Fruit fly (Drosophila melanogaster) whole organism, embryonic: ENCODE data around the gene CG6709.

Experiments
- Adf1 ChIP-seq: fragments of 200-800 bp; sonication (Bioruptor generic); IDR thresholded peaks from 2 replicates; pipeline ENCODE4 v1.3.6; 2022; ENCODE audit warnings: missing biosample characterization, missing genetic modification characterization
- Bteb2 ChIP-seq: fragments of 200-800 bp; sonication (Bioruptor generic); optimal IDR thresholded peaks from 2 replicates; lab custom pipeline; 2016; ENCODE audit warnings: missing biosample characterization, missing genetic modification characterization
- CG12391 ChIP-seq: fragments of 200-800 bp; sonication (Bioruptor generic); optimal IDR thresholded peaks from 3 replicates; lab custom pipeline; 2018; ENCODE audit warnings: missing biosample characterization, mild to moderate bottlenecking, missing genetic modification characterization, moderate library complexity
- CG15696 ChIP-seq: fragments of 200-800 bp; sonication (Bioruptor generic); optimal IDR thresholded peaks from 2 replicates; lab custom pipeline; 2019; ENCODE audit warnings: missing biosample characterization, mild to moderate bottlenecking, missing genetic modification characterization, moderate library complexity
- CG17359 ChIP-seq: fragments of 200-800 bp; sonication (Bioruptor generic); optimal IDR thresholded peaks from 3 replicates; lab custom pipeline; 2018; ENCODE audit warnings: missing biosample characterization, mild to moderate bottlenecking, missing genetic modification characterization, moderate library complexity
- CG17568 ChIP-seq: fragments of 200-800 bp; sonication (Bioruptor generic); optimal IDR thresholded peaks from 2 replicates; lab custom pipeline; 2018; ENCODE audit warnings: missing biosample characterization, mild to moderate bottlenecking, missing genetic modification characterization, moderate library complexity
- CG17802 ChIP-seq: fragments of 200-800 bp; sonication (Bioruptor generic); optimal IDR thresholded peaks from 2 replicates; lab custom pipeline; 2018; ENCODE audit warnings: missing biosample characterization, mild to moderate bottlenecking, missing genetic modification characterization, moderate library complexity
- CG2116 ChIP-seq: fragments of 200-800 bp; sonication (Bioruptor generic); optimal IDR thresholded peaks from 3 replicates; lab custom pipeline; 2018; ENCODE audit warnings: missing biosample characterization, mild to moderate bottlenecking, missing genetic modification characterization
- CG2678 ChIP-seq: fragments of 200-800 bp; sonication (Bioruptor generic); optimal IDR thresholded peaks from 3 replicates; lab custom pipeline; 2019; ENCODE audit warnings: missing biosample characterization, mild to moderate bottlenecking, missing genetic modification characterization, moderate library complexity
- CG31441 ChIP-seq: fragments of 200-800 bp; sonication (Bioruptor generic); IDR thresholded peaks from 2 replicates; pipeline ENCODE4 v1.3.6; 2022; ENCODE audit warnings: missing biosample characterization, missing genetic modification characterization
- CG32772 ChIP-seq: fragments of 200-800 bp; sonication (Bioruptor generic); IDR thresholded peaks from 2 replicates; pipeline ENCODE4 v1.3.6; 2022; ENCODE audit warnings: missing biosample characterization, missing genetic modification characterization
- CG34422 ChIP-seq: fragments of 200-800 bp; sonication (Bioruptor generic); IDR thresholded peaks from 3 replicates; pipeline ENCODE4 v1.3.6; 2022; ENCODE audit warnings: missing biosample characterization, missing genetic modification characterization
- CG4707 ChIP-seq: fragments of 200-800 bp; sonication (Bioruptor generic); optimal IDR thresholded peaks from 2 replicates; lab custom pipeline; 2018; ENCODE audit warnings: missing biosample characterization, mild to moderate bottlenecking, missing genetic modification characterization, moderate library complexity
- CG4854 ChIP-seq: fragments of 200-800 bp; sonication (Bioruptor generic); optimal IDR thresholded peaks from 2 replicates; lab custom pipeline; 2016; ENCODE audit warnings: missing biosample characterization, missing genetic modification characterization, inconsistent platforms
- CG6765 ChIP-seq: fragments of 200-800 bp; sonication (Bioruptor generic); optimal IDR thresholded peaks from 3 replicates; lab custom pipeline; 2017; ENCODE audit warnings: missing biosample characterization, mild to moderate bottlenecking, missing genetic modification characterization
- CG7963 ChIP-seq: fragments of 200-800 bp; sonication (Bioruptor generic); IDR thresholded peaks from 3 replicates; pipeline ENCODE4 v1.3.6; 2022; ENCODE audit warnings: missing biosample characterization, missing genetic modification characterization; ENCODE audit not compliant: partially characterized antibody
- CG8290 ChIP-seq, 3 experiments: fragments of 200-800 bp; sonication (Bioruptor generic); optimal IDR thresholded peaks; 2 replicates each; lab custom pipeline; 2016 to 2019; ENCODE audit warnings: missing biosample characterization in 3 of 3, missing genetic modification characterization in 3 of 3, mild to moderate bottlenecking in 2 of 3, moderate library complexity in 1 of 3
- CG8359 ChIP-seq: fragments of 200-800 bp; sonication (Bioruptor generic); optimal IDR thresholded peaks from 2 replicates; lab custom pipeline; 2017; ENCODE audit warnings: missing biosample characterization, mild to moderate bottlenecking, missing genetic modification characterization, borderline replicate concordance
- CG8388 ChIP-seq: fragments of 200-800 bp; sonication (Bioruptor generic); optimal IDR thresholded peaks from 2 replicates; lab custom pipeline; 2019; ENCODE audit warnings: missing biosample characterization, mild to moderate bottlenecking, missing genetic modification characterization, moderate library complexity
- CG9797 ChIP-seq: fragments of 200-800 bp; sonication (Bioruptor generic); optimal IDR thresholded peaks from 3 replicates; lab custom pipeline; 2018; ENCODE audit warnings: missing biosample characterization, mild to moderate bottlenecking, missing genetic modification characterization
- CHES-1-like ChIP-seq: fragments of 200-800 bp; sonication (Bioruptor generic); optimal IDR thresholded peaks from 2 replicates; lab custom pipeline; 2016; ENCODE audit warnings: missing biosample characterization, missing genetic modification characterization
- Hr3 ChIP-seq: fragments of 200-800 bp; sonication (Bioruptor generic); optimal IDR thresholded peaks from 3 replicates; lab custom pipeline; 2016; ENCODE audit warnings: missing biosample characterization, missing genetic modification characterization
- Lim3 ChIP-seq: fragments of 200-800 bp; sonication (Bioruptor generic); IDR thresholded peaks from 2 replicates; pipeline ENCODE4 v1.3.6; 2022; ENCODE audit warnings: missing biosample characterization, missing genetic modification characterization
- Max ChIP-seq: fragments of 200-800 bp; sonication (Bioruptor generic); optimal IDR thresholded peaks from 2 replicates; lab custom pipeline; 2016; ENCODE audit warnings: missing biosample characterization, mild to moderate bottlenecking, missing genetic modification characterization
- Spps ChIP-seq: fragments of 200-800 bp; sonication (Bioruptor generic); optimal IDR thresholded peaks from 2 replicates; lab custom pipeline; 2018; ENCODE audit warnings: missing biosample characterization, mild to moderate bottlenecking, missing genetic modification characterization
- Taf1 ChIP-seq: fragments of 200-800 bp; sonication (Bioruptor generic); IDR thresholded peaks from 2 replicates; pipeline ENCODE4 v1.3.6; 2022; ENCODE audit warnings: missing biosample characterization, missing genetic modification characterization
- ase ChIP-seq: fragments of 200-800 bp; sonication (Bioruptor generic); IDR thresholded peaks from 3 replicates; pipeline ENCODE4 v1.3.6; 2022; ENCODE audit warnings: missing biosample characterization, missing genetic modification characterization
- bsh ChIP-seq, 2 experiments: fragments of 200-800 bp; sonication (Bioruptor generic); optimal IDR thresholded peaks; 2 replicates each; lab custom pipeline; 2017 to 2018; ENCODE audit warnings: mild to moderate bottlenecking in 2 of 2, missing biosample characterization in 2 of 2, missing genetic modification characterization in 2 of 2, moderate library complexity in 1 of 2
- cad ChIP-seq: fragments of >200 bp; optimal IDR thresholded peaks from 2 replicates; lab custom pipeline; 2017; ENCODE audit warnings: missing biosample characterization, missing genetic modification characterization
- cato ChIP-seq: fragments of 200-800 bp; sonication (Bioruptor generic); optimal IDR thresholded peaks from 2 replicates; lab custom pipeline; 2016; ENCODE audit warnings: missing biosample characterization, missing genetic modification characterization, borderline replicate concordance
- danr ChIP-seq: fragments of 200-800 bp; sonication (Bioruptor generic); IDR thresholded peaks from 2 replicates; pipeline ENCODE4 v1.3.6; 2022; ENCODE audit warnings: missing biosample characterization, missing genetic modification characterization
- dm ChIP-seq: fragments of 200-800 bp; sonication (Bioruptor generic); optimal IDR thresholded peaks from 3 replicates; lab custom pipeline; 2016; ENCODE audit warnings: missing biosample characterization, missing genetic modification characterization
- dysf ChIP-seq: fragments of 200-800 bp; sonication (Bioruptor generic); IDR thresholded peaks from 3 replicates; pipeline ENCODE4 v1.3.6; 2022; ENCODE audit warnings: missing biosample characterization, missing genetic modification characterization
- eyg ChIP-seq: fragments of 200-800 bp; sonication (Bioruptor generic); optimal IDR thresholded peaks from 3 replicates; lab custom pipeline; 2016; ENCODE audit warnings: missing biosample characterization, missing genetic modification characterization
- fu2 ChIP-seq: fragments of 200-800 bp; sonication (Bioruptor generic); optimal IDR thresholded peaks from 2 replicates; lab custom pipeline; 2016; ENCODE audit warnings: missing biosample characterization, missing genetic modification characterization
- grau ChIP-seq: fragments of 200-800 bp; optimal IDR thresholded peaks from 3 replicates; lab custom pipeline; 2019; ENCODE audit warnings: missing biosample characterization, mild to moderate bottlenecking, missing genetic modification characterization, moderate library complexity
- ham ChIP-seq: fragments of 200-800 bp; sonication (Bioruptor generic); IDR thresholded peaks from 2 replicates; pipeline ENCODE4 v1.3.6; 2022; ENCODE audit warnings: missing biosample characterization, missing genetic modification characterization
- inv ChIP-seq: fragments of 200-800 bp; sonication (Bioruptor generic); IDR thresholded peaks from 2 replicates; pipeline ENCODE4 v1.3.6; 2022; ENCODE audit warnings: missing biosample characterization, missing genetic modification characterization; ENCODE audit not compliant: partially characterized antibody
- knrl ChIP-seq: fragments of 200-800 bp; sonication (Bioruptor generic); IDR thresholded peaks from 3 replicates; pipeline ENCODE4 v1.3.6; 2022; ENCODE audit warnings: missing biosample characterization, missing genetic modification characterization; ENCODE audit not compliant: partially characterized antibody
- luna ChIP-seq: fragments of 200-800 bp; sonication (Bioruptor generic); optimal IDR thresholded peaks from 2 replicates; lab custom pipeline; 2016; ENCODE audit warnings: missing biosample characterization, missing genetic modification characterization
- mld ChIP-seq: fragments of 200-800 bp; sonication (Bioruptor generic); IDR thresholded peaks from 3 replicates; pipeline ENCODE4 v1.3.6; 2022; ENCODE audit warnings: missing biosample characterization, missing genetic modification characterization; ENCODE audit not compliant: partially characterized antibody
- ro ChIP-seq: fragments of 200-800 bp; sonication (Bioruptor generic); IDR thresholded peaks from 2 replicates; pipeline ENCODE4 v1.3.6; 2022; ENCODE audit warnings: missing biosample characterization, missing genetic modification characterization
- sna ChIP-seq: fragments of 200-800 bp; sonication (Bioruptor generic); IDR thresholded peaks from 2 replicates; pipeline ENCODE4 v1.3.6; 2022; ENCODE audit warnings: missing biosample characterization, missing genetic modification characterization; ENCODE audit not compliant: partially characterized antibody
- stc ChIP-seq: fragments of 200-800 bp; sonication (Bioruptor generic); IDR thresholded peaks from 2 replicates; pipeline ENCODE4 v1.3.6; 2022; ENCODE audit warnings: missing biosample characterization, missing genetic modification characterization
- tio ChIP-seq: fragments of 200-800 bp; sonication (Bioruptor generic); optimal IDR thresholded peaks from 2 replicates; lab custom pipeline; 2017; ENCODE audit warnings: missing biosample characterization, missing genetic modification characterization, inconsistent platforms
- wek ChIP-seq: fragments of 200-800 bp; sonication (Bioruptor generic); optimal IDR thresholded peaks from 3 replicates; lab custom pipeline; 2018; ENCODE audit warnings: missing biosample characterization, mild to moderate bottlenecking, missing genetic modification characterization, moderate library complexity
- z ChIP-seq: fragments of 200-800 bp; sonication (Bioruptor generic); IDR thresholded peaks from 3 replicates; pipeline ENCODE4 v1.3.6; 2022; ENCODE audit warnings: missing biosample characterization, missing genetic modification characterization
- zf30C ChIP-seq: fragments of 200-800 bp; sonication (Bioruptor generic); optimal IDR thresholded peaks from 3 replicates; lab custom pipeline; 2018; ENCODE audit warnings: missing biosample characterization, mild to moderate bottlenecking, missing genetic modification characterization

The CG6709 gene

dm6 chr3L:9855784-9856426, 38.6 kb downstream of the CG6709 start (continued):
- no peak for TF ChIP-seq CG7963 (GFP tag; lab: Robert Waterston, UW)
- peak; percentile 78 to 98 for TF ChIP-seq bsh (GFP tag; optimal IDR thresholded peaks at IDR 0.05; lab: Kevin White, UChicago)
- TF ChIP-seq danr: peak; percentile 94
- peak; percentile 96 for TF ChIP-seq Hr3
- peak; percentile 33 for TF ChIP-seq luna (GFP tag; lab: Kevin White, UChicago)
- TF ChIP-seq CG4707 (GFP tag; lab: Kevin White, UChicago): peak; percentile 90
- no peak for TF ChIP-seq sna
- TF ChIP-seq CG9797: no peak
- peak; percentile 98 for TF ChIP-seq Max (GFP tag; lab: Kevin White, UChicago)
- TF ChIP-seq CG6765: peak; percentile 82
- no peak for TF ChIP-seq zf30C
- TF ChIP-seq cato (GFP tag; lab: Kevin White, UChicago): peak; percentile 95
- peak; percentile 98 for TF ChIP-seq Spps
- peak; percentile 97 for TF ChIP-seq CG8388 (GFP tag; lab: Kevin White, UChicago)
- TF ChIP-seq CG4854 (GFP tag; lab: Kevin White, UChicago): peak; percentile 94
- peak; percentile 97 for TF ChIP-seq CG2678 (tag; lab: Kevin White, UChicago)
- TF ChIP-seq tio: peak; percentile 96
- TF ChIP-seq grau: peak; percentile 94
- TF ChIP-seq Adf1 (GFP tag; lab: Robert Waterston, UW): peak; percentile 62
- peak; percentile 73 for TF ChIP-seq Taf1 (GFP tag; lab: Robert Waterston, UW)
- peak; percentile 97 for TF ChIP-seq dysf (GFP tag; lab: Robert Waterston, UW)
- TF ChIP-seq knrl (GFP tag; lab: Robert Waterston, UW): no peak
- TF ChIP-seq Bteb2 (GFP tag; lab: Kevin White, UChicago): peak; percentile 93
- TF ChIP-seq ro (GFP tag; lab: Robert Waterston, UW): peak; percentile 88
- TF ChIP-seq CG2116 (GFP tag; lab: Kevin White, UChicago): peak; percentile 60
- peak; percentile 87; the same call in 1 of the 2 replicates for TF ChIP-seq Lim3 (GFP tag; lab: Robert Waterston, UW)
- peak; percentile 76 for TF ChIP-seq ham (GFP tag; lab: Robert Waterston, UW)
- peak; percentile 69 for TF ChIP-seq CG31441 (GFP tag; lab: Robert Waterston, UW)
- TF ChIP-seq inv (GFP tag; lab: Robert Waterston, UW): no peak
- TF ChIP-seq ase (GFP tag; lab: Robert Waterston, UW): peak; percentile 97
- peak; percentile 97 for TF ChIP-seq CG32772 (GFP tag; lab: Robert Waterston, UW)
- peak; percentile 93 for TF ChIP-seq dm (GFP tag; lab: Kevin White, UChicago)
- peak; percentile 90 for TF ChIP-seq CG17568
- peak; percentile 93 for TF ChIP-seq eyg (GFP tag; lab: Kevin White, UChicago)
- TF ChIP-seq CG8359: peak; percentile 95
- peak; percentile 97 for TF ChIP-seq CG12391 (tag; lab: Kevin White, UChicago)
- TF ChIP-seq cad (GFP tag; lab: Kevin White, UChicago): no peak
- TF ChIP-seq CG15696 (tag; lab: Kevin White, UChicago): peak; percentile 99
- peak; percentile 87 for TF ChIP-seq wek (GFP tag; lab: Kevin White, UChicago)
- TF ChIP-seq mld (GFP tag; lab: Robert Waterston, UW): no peak
- TF ChIP-seq fu2 (GFP tag; lab: Kevin White, UChicago): peak; percentile 90
- TF ChIP-seq z (GFP tag; lab: Robert Waterston, UW): peak; percentile 81; the same call in 2 of the 3 replicates
- peak; percentile 97 for TF ChIP-seq CHES-1-like
- peak; percentile 98 for TF ChIP-seq CG34422 (GFP tag; lab: Robert Waterston, UW)
- TF ChIP-seq CG17359 (tag; lab: Kevin White, UChicago): peak; percentile 99
- TF ChIP-seq CG8290 (GFP tag; optimal IDR thresholded peaks at IDR 0.05; lab: Kevin White, UChicago): peak; percentile 96
- TF ChIP-seq CG8290 (tag; optimal IDR thresholded peaks at IDR 0.05; lab: Kevin White, UChicago): peak; percentile 90 to 97
- TF ChIP-seq stc (GFP tag; lab: Robert Waterston, UW): peak; percentile 97
- TF ChIP-seq CG17802: peak; percentile 90
